Worm (Caenorhabditis elegans) whole organism, L2 larva: Measurements from ENCODE around the gene Y53G8AR.1.

ENCODE experiments used
- ama-1 ChIP-seq: fragments of 150-350 bp; optimal IDR thresholded peaks from 2 replicates; lab custom pipeline; 2018; ENCODE audit warnings: inconsistent platforms
- nhr-237 ChIP-seq: fragments of 150-350 bp; optimal IDR thresholded peaks from 2 replicates; lab custom pipeline; 2014; ENCODE audit warnings: missing biosample characterization, missing genetic modification characterization

- TF ChIP-seq nhr-237 (tag; lab: Kevin White, UChicago) (no peak), ama-1 (lab: Kevin White, UChicago) (no peak)
Observed at ce11 chrIII:3312111-3312510, 20.7 kb upstream of the Y53G8AR.1 start.
